Worm (Caenorhabditis elegans) whole organism, L2 larva: ENCODE measurements around the gene pgp-7.

Experiments used
- aly-2 ChIP-seq: fragments of 150-350 bp; optimal IDR thresholded peaks from 2 replicates; lab custom pipeline; 2014; ENCODE audit warnings: missing biosample characterization, missing genetic modification characterization
- egl-27 ChIP-seq: sonication (generic microtip); optimal IDR thresholded peaks from 3 replicates; lab custom pipeline; 2017; ENCODE audit warnings: missing biosample characterization, missing genetic modification reagents, missing genetic modification characterization
- lin-11 ChIP-seq: fragments of 150-350 bp; sonication (generic microtip); optimal IDR thresholded peaks from 2 replicates; lab custom pipeline; 2014; ENCODE audit warnings: missing biosample characterization, missing genetic modification characterization, inconsistent platforms, mixed read lengths
- lin-13 ChIP-seq: fragments of 150-350 bp; optimal IDR thresholded peaks from 2 replicates; lab custom pipeline; 2014; ENCODE audit warnings: missing biosample characterization, missing genetic modification reagents, missing genetic modification characterization
- nhr-25 ChIP-seq: fragments of 150-350 bp; sonication (generic microtip); optimal IDR thresholded peaks from 3 replicates; lab custom pipeline; 2014; ENCODE audit warnings: missing biosample characterization, missing genetic modification characterization
- snpc-4 ChIP-seq: fragments of 150-350 bp; optimal IDR thresholded peaks from 2 replicates; lab custom pipeline; 2014; ENCODE audit warnings: missing biosample characterization, missing genetic modification characterization
- unc-62 ChIP-seq: fragments of 150-350 bp; optimal IDR thresholded peaks from 2 replicates; lab custom pipeline; 2014; ENCODE audit warnings: missing biosample characterization, missing genetic modification reagents, missing genetic modification characterization
- ztf-11 ChIP-seq: sonication (generic microtip); optimal IDR thresholded peaks from 2 replicates; lab custom pipeline; 2017; ENCODE audit warnings: missing biosample characterization, missing genetic modification characterization

- TF ChIP-seq snpc-4 (tag; lab: Kevin White, UChicago) (no peak), lin-11 (tag; lab: Kevin White, UChicago) (no peak), lin-13 (GFP tag; lab: Kevin White, UChicago) (no peak), ztf-11 (tag; lab: Kevin White, UChicago) (no peak), egl-27 (no peak), nhr-25 (tag; lab: Kevin White, UChicago) (no peak), aly-2 (tag; lab: Kevin White, UChicago) (no peak), unc-62 (GFP tag; lab: Kevin White, UChicago) (no peak)
Measured at ce11 chrX:10870137-10870536, at the start of gene pgp-7.
